Worm (Caenorhabditis elegans): ENCODE data around the gene T13H10.2.

DNA sequence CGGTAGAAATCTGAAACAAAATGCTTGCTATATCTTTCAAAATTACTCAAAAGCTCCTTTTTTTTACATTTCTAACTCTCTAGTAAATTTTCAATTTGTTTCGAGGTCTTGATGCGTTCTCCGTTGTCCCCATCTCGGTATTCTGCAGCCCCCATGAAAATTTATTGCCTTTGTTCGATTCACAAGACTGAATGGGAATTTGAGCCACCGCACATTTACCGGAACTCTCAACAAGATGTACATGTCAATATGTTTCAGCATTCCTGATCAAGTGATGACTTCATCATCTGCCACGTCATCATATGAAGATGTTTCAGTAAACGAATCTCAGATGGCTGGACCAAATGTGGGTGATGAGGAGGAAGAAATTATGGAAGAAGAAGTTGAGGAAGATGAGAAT, 43.6 kb upstream of the T13H10.2 start:
- TF ChIP-seq elt-1 (tag; optimal IDR thresholded peaks at IDR 0.05; ENCODE audit: borderline replicate concordance, insufficient read depth) = no peak
- no peak for TF ChIP-seq drap-1 (GFP tag; optimal IDR thresholded peaks at IDR 0.05)
- TF ChIP-seq lsy-2 (tag; optimal IDR thresholded peaks at IDR 0.05) = no peak
- TF ChIP-seq nhr-28 (tag; optimal IDR thresholded peaks at IDR 0.05) = no peak
- no peak for TF ChIP-seq pha-4 (tag; optimal IDR thresholded peaks at IDR 0.05)
- TF ChIP-seq unc-62 (GFP tag; optimal IDR thresholded peaks at IDR 0.05) = no peak
- TF ChIP-seq nhr-76 (tag; optimal IDR thresholded peaks at IDR 0.05) = no peak
- no peak for TF ChIP-seq nhr-237 (tag; optimal IDR thresholded peaks at IDR 0.05)
- no peak for TF ChIP-seq ztf-11 (tag; optimal IDR thresholded peaks at IDR 0.05)

All from whole organism, mixed stage, embryonic.